Fruit fly (Drosophila melanogaster) whole organism, embryonic: ENCODE results near the gene RluA-1.

Experiments
- Aef1 ChIP-seq: fragments of 200-800 bp; sonication (Bioruptor generic); IDR thresholded peaks from 3 replicates; pipeline ENCODE4 v1.3.6; 2022; ENCODE audit warnings: missing biosample characterization, missing genetic modification characterization
- Atf3 ChIP-seq: fragments of 200-800 bp; sonication (Bioruptor generic); optimal IDR thresholded peaks from 3 replicates; lab custom pipeline; 2016; ENCODE audit warnings: missing biosample characterization, missing genetic modification characterization
- Bgb ChIP-seq: fragments of 200-800 bp; sonication (Bioruptor generic); IDR thresholded peaks from 2 replicates; pipeline ENCODE4 v1.3.6; 2022; ENCODE audit warnings: missing biosample characterization, missing genetic modification characterization; ENCODE audit not compliant: partially characterized antibody
- CG11504 ChIP-seq: fragments of 200-800 bp; sonication (Bioruptor generic); optimal IDR thresholded peaks from 3 replicates; lab custom pipeline; 2019; ENCODE audit warnings: missing biosample characterization, mild to moderate bottlenecking, missing genetic modification characterization, moderate library complexity
- CG14050 ChIP-seq: fragments of 200-800 bp; sonication (Bioruptor generic); IDR thresholded peaks from 3 replicates; pipeline ENCODE4 v1.3.6; 2022; ENCODE audit warnings: missing biosample characterization, missing genetic modification characterization
- CG1529 ChIP-seq: fragments of 200-800 bp; sonication (Bioruptor generic); optimal IDR thresholded peaks from 3 replicates; lab custom pipeline; 2018; ENCODE audit warnings: missing biosample characterization, missing genetic modification characterization
- CG16779 ChIP-seq: fragments of 200-800 bp; sonication (Bioruptor generic); IDR thresholded peaks from 2 replicates; pipeline ENCODE4 v1.3.6; 2022; ENCODE audit warnings: missing biosample characterization, missing genetic modification characterization
- CG1792 ChIP-seq: fragments of 200-800 bp; sonication (Bioruptor generic); optimal IDR thresholded peaks from 2 replicates; lab custom pipeline; 2016; ENCODE audit warnings: missing biosample characterization, missing genetic modification characterization
- CG18476 ChIP-seq: fragments of 200-800 bp; sonication (Bioruptor generic); optimal IDR thresholded peaks from 2 replicates; lab custom pipeline; 2016; ENCODE audit warnings: missing biosample characterization, mild to moderate bottlenecking, missing genetic modification characterization
- CG18599 ChIP-seq: fragments of 200-800 bp; sonication (Bioruptor generic); optimal IDR thresholded peaks from 3 replicates; lab custom pipeline; 2017; ENCODE audit warnings: missing biosample characterization, missing genetic modification characterization, mild to moderate bottlenecking, moderate library complexity, missing genetic modification reagents
- CG2875 ChIP-seq: fragments of 200-800 bp; sonication (Bioruptor generic); optimal IDR thresholded peaks from 2 replicates; lab custom pipeline; 2017; ENCODE audit warnings: missing biosample characterization, mild to moderate bottlenecking, missing genetic modification characterization, missing genetic modification reagents
- CG2889 ChIP-seq: fragments of 200-800 bp; sonication (Bioruptor generic); IDR thresholded peaks from 3 replicates; pipeline ENCODE4 v1.3.6; 2022; ENCODE audit warnings: missing biosample characterization, missing genetic modification characterization
- CG3163 ChIP-seq: fragments of 200-800 bp; sonication (Bioruptor generic); optimal IDR thresholded peaks from 3 replicates; lab custom pipeline; 2016; ENCODE audit warnings: missing biosample characterization, missing genetic modification characterization
- CG3838 ChIP-seq: fragments of 200-800 bp; sonication (Bioruptor generic); optimal IDR thresholded peaks from 3 replicates; lab custom pipeline; 2016; ENCODE audit warnings: missing biosample characterization, missing genetic modification characterization
- CG42726 ChIP-seq: fragments of 200-800 bp; sonication (Bioruptor generic); IDR thresholded peaks from 2 replicates; pipeline ENCODE4 v1.3.6; 2022; ENCODE audit warnings: missing biosample characterization, missing genetic modification characterization; ENCODE audit not compliant: partially characterized antibody
- CG8478 ChIP-seq: fragments of >200 bp; optimal IDR thresholded peaks from 2 replicates; lab custom pipeline; 2018
- CG9727 ChIP-seq: fragments of 200-800 bp; sonication (Bioruptor generic); optimal IDR thresholded peaks from 3 replicates; lab custom pipeline; 2017; ENCODE audit warnings: missing biosample characterization, mild to moderate bottlenecking, missing genetic modification characterization
- Chrac-16 ChIP-seq: fragments of 200-800 bp; sonication (Bioruptor generic); optimal IDR thresholded peaks from 3 replicates; lab custom pipeline; 2016; ENCODE audit warnings: missing biosample characterization, missing genetic modification characterization
- CrebB ChIP-seq: fragments of 200-800 bp; sonication (Bioruptor generic); optimal IDR thresholded peaks from 3 replicates; lab custom pipeline; 2018; ENCODE audit warnings: missing biosample characterization, mild to moderate bottlenecking, missing genetic modification characterization
- Dad ChIP-seq: fragments of 200-800 bp; sonication (Bioruptor generic); optimal IDR thresholded peaks from 3 replicates; lab custom pipeline; 2016; ENCODE audit warnings: missing biosample characterization, missing genetic modification characterization
- Dll ChIP-seq: fragments of 200-800 bp; sonication (Bioruptor generic); IDR thresholded peaks from 4 replicates; pipeline ENCODE4 v1.3.6; 2022; ENCODE audit warnings: missing biosample characterization, missing genetic modification characterization; ENCODE audit not compliant: partially characterized antibody
- Drgx ChIP-seq: fragments of 200-800 bp; sonication (Bioruptor generic); IDR thresholded peaks from 2 replicates; pipeline ENCODE4 v1.3.6; 2022; ENCODE audit warnings: missing biosample characterization, missing genetic modification characterization
- E2f2 ChIP-seq: fragments of 200-800 bp; sonication (Bioruptor generic); IDR thresholded peaks from 2 replicates; pipeline ENCODE4 v1.3.6; 2022; ENCODE audit warnings: missing biosample characterization, missing genetic modification characterization
- Fer2 ChIP-seq: fragments of 200-800 bp; sonication (Bioruptor generic); optimal IDR thresholded peaks from 2 replicates; lab custom pipeline; 2018; ENCODE audit warnings: missing biosample characterization, mild to moderate bottlenecking, missing genetic modification characterization, moderate library complexity
- HLH54F ChIP-seq: fragments of 200-800 bp; sonication (Bioruptor generic); optimal IDR thresholded peaks from 3 replicates; lab custom pipeline; 2016; ENCODE audit warnings: missing biosample characterization, missing genetic modification characterization
- Hand ChIP-seq: fragments of 200-800 bp; sonication (Bioruptor generic); optimal IDR thresholded peaks from 2 replicates; lab custom pipeline; 2017; ENCODE audit warnings: mild to moderate bottlenecking, missing biosample characterization, missing genetic modification reagents, missing genetic modification characterization
- Hsf ChIP-seq: fragments of 200-800 bp; sonication (Bioruptor generic); optimal IDR thresholded peaks from 3 replicates; lab custom pipeline; 2016; ENCODE audit warnings: missing biosample characterization, missing genetic modification characterization
- Lhr ChIP-seq: fragments of 200-800 bp; sonication (Bioruptor generic); optimal IDR thresholded peaks from 3 replicates; lab custom pipeline; 2017; ENCODE audit warnings: mild to moderate bottlenecking, missing biosample characterization, missing genetic modification reagents, missing genetic modification characterization
- Max ChIP-seq: fragments of 200-800 bp; sonication (Bioruptor generic); optimal IDR thresholded peaks from 2 replicates; lab custom pipeline; 2016; ENCODE audit warnings: missing biosample characterization, mild to moderate bottlenecking, missing genetic modification characterization
- NK7.1 ChIP-seq: fragments of 200-800 bp; sonication (Bioruptor generic); optimal IDR thresholded peaks from 3 replicates; lab custom pipeline; 2016; ENCODE audit warnings: missing biosample characterization, missing genetic modification characterization
- Scr ChIP-seq: fragments of 200-800 bp; sonication (Bioruptor generic); IDR thresholded peaks from 2 replicates; pipeline ENCODE4 v1.3.6; 2022; ENCODE audit warnings: missing biosample characterization, missing genetic modification characterization; ENCODE audit not compliant: partially characterized antibody
- aop ChIP-seq: fragments of 200-800 bp; sonication (Bioruptor generic); IDR thresholded peaks from 2 replicates; pipeline ENCODE4 v1.3.6; 2022; ENCODE audit warnings: missing biosample characterization, missing genetic modification characterization
- az2 ChIP-seq: fragments of 200-800 bp; sonication (Bioruptor generic); optimal IDR thresholded peaks from 3 replicates; lab custom pipeline; 2016; ENCODE audit warnings: missing biosample characterization, missing genetic modification characterization
- br ChIP-seq: fragments of >200 bp; optimal IDR thresholded peaks from 2 replicates; lab custom pipeline; 2017
- bsh ChIP-seq, 2 experiments: fragments of 200-800 bp; sonication (Bioruptor generic); optimal IDR thresholded peaks; 2 replicates each; lab custom pipeline; 2017 to 2018; ENCODE audit warnings: mild to moderate bottlenecking in 2 of 2, missing biosample characterization in 2 of 2, missing genetic modification characterization in 2 of 2, moderate library complexity in 1 of 2
- danr ChIP-seq: fragments of 200-800 bp; sonication (Bioruptor generic); IDR thresholded peaks from 2 replicates; pipeline ENCODE4 v1.3.6; 2022; ENCODE audit warnings: missing biosample characterization, missing genetic modification characterization
- eyg ChIP-seq: fragments of 200-800 bp; sonication (Bioruptor generic); optimal IDR thresholded peaks from 3 replicates; lab custom pipeline; 2016; ENCODE audit warnings: missing biosample characterization, missing genetic modification characterization
- gsb-n ChIP-seq: fragments of 200-800 bp; sonication (Bioruptor generic); optimal IDR thresholded peaks from 3 replicates; lab custom pipeline; 2018; ENCODE audit warnings: missing biosample characterization, mild to moderate bottlenecking, missing genetic modification characterization
- gt ChIP-seq: fragments of 200-800 bp; sonication (Bioruptor generic); IDR thresholded peaks from 2 replicates; pipeline ENCODE4 v1.3.6; 2022; ENCODE audit warnings: missing biosample characterization, missing genetic modification characterization
- hth ChIP-seq: fragments of >200 bp; optimal IDR thresholded peaks from 2 replicates; lab custom pipeline; 2017; ENCODE audit warnings: inconsistent platforms
- ken ChIP-seq: fragments of 200-800 bp; sonication (Bioruptor generic); IDR thresholded peaks from 3 replicates; pipeline ENCODE4 v1.3.6; 2022; ENCODE audit warnings: missing biosample characterization, missing genetic modification characterization
- knrl ChIP-seq: fragments of 200-800 bp; sonication (Bioruptor generic); IDR thresholded peaks from 3 replicates; pipeline ENCODE4 v1.3.6; 2022; ENCODE audit warnings: missing biosample characterization, missing genetic modification characterization; ENCODE audit not compliant: partially characterized antibody
- lmd ChIP-seq: fragments of 200-800 bp; sonication (Bioruptor generic); IDR thresholded peaks from 2 replicates; pipeline ENCODE4 v1.3.6; 2022; ENCODE audit warnings: missing biosample characterization, missing genetic modification characterization
- lola ChIP-seq, 3 experiments: fragments of >200 bp in 2 of 3; fragments of 200-800 bp in 1 of 3; sonication (Bioruptor generic) in 1 of 3; optimal IDR thresholded peaks; 2 replicates each; lab custom pipeline; 2017 to 2019; ENCODE audit warnings: missing biosample characterization in 3 of 3, missing genetic modification characterization in 3 of 3, mild to moderate bottlenecking in 1 of 3, moderate library complexity in 1 of 3
- maf-S ChIP-seq: fragments of 200-800 bp; sonication (Bioruptor generic); optimal IDR thresholded peaks from 2 replicates; lab custom pipeline; 2016; ENCODE audit warnings: missing biosample characterization, missing genetic modification characterization
- repo ChIP-seq: fragments of 200-800 bp; sonication (Bioruptor generic); optimal IDR thresholded peaks from 2 replicates; lab custom pipeline; 2016; ENCODE audit warnings: missing biosample characterization, missing genetic modification characterization
- sc ChIP-seq, 3 experiments: fragments of >200 bp in 2 of 3; fragments of 200-800 bp in 1 of 3; sonication (Bioruptor generic) in 1 of 3; optimal IDR thresholded peaks; 2 replicates in 2 of 3; 3 replicates in 1 of 3; lab custom pipeline; 2017; ENCODE audit warnings: mild to moderate bottlenecking in 1 of 3, missing biosample characterization in 1 of 3, missing genetic modification characterization in 1 of 3, missing genetic modification reagents in 1 of 3
- sens-2 ChIP-seq: fragments of 200-800 bp; sonication (Bioruptor generic); IDR thresholded peaks from 2 replicates; pipeline ENCODE4 v1.3.6; 2022; ENCODE audit warnings: missing biosample characterization, missing genetic modification characterization
- tin ChIP-seq: fragments of 200-800 bp; sonication (Bioruptor generic); optimal IDR thresholded peaks from 3 replicates; lab custom pipeline; 2016; ENCODE audit warnings: missing biosample characterization, missing genetic modification characterization
- unc-4 ChIP-seq: fragments of 200-800 bp; sonication (Bioruptor generic); IDR thresholded peaks from 2 replicates; pipeline ENCODE4 v1.3.6; 2022; ENCODE audit warnings: missing biosample characterization, missing genetic modification characterization; ENCODE audit not compliant: partially characterized antibody

RluA-1 gene

dm6 chr2L:10522174-10522893 is 48.2 kb upstream of the RluA-1 start (continued):
- TF ChIP-seq lmd (GFP tag; lab: Robert Waterston, UW) (peak; percentile 83), CG42726 (no peak), aop (GFP tag; lab: Robert Waterston, UW) (no peak), CG3163 (GFP tag; lab: Kevin White, UChicago) (no peak), CG3838 (GFP tag; lab: Kevin White, UChicago) (no peak), CrebB (tag; lab: Kevin White, UChicago) (no peak), Bgb (no peak), NK7.1 (GFP tag; lab: Kevin White, UChicago) (no peak), CG1792 (GFP tag; lab: Kevin White, UChicago) (no peak), Dad (GFP tag; lab: Kevin White, UChicago) (no peak), ken (GFP tag; lab: Robert Waterston, UW) (no peak), lola (GFP tag; optimal IDR thresholded peaks at IDR 0.05; lab: Kevin White, UChicago) (no peak), CG16779 (GFP tag; lab: Robert Waterston, UW) (no peak), Lhr (GFP tag; lab: Kevin White, UChicago) (no peak), gsb-n (tag; lab: Kevin White, UChicago) (peak; percentile 13), gt (GFP tag; lab: Robert Waterston, UW) (no peak), CG2875 (peak; percentile 9), danr (peak; percentile 51), CG2889 (0 out of 3 replicates have a peak, but pooled peaks have one; percentile 41), CG9727 (GFP tag; lab: Kevin White, UChicago) (peak; percentile 77), E2f2 (GFP tag; lab: Robert Waterston, UW) (peak; percentile 42; the same call in 1 of the 2 replicates), CG14050 (GFP tag; lab: Robert Waterston, UW) (peak; percentile 42; the same call in 2 of the 3 replicates), Max (no peak), CG11504 (tag; lab: Kevin White, UChicago) (peak; percentile 83), hth (no peak), knrl (GFP tag; lab: Robert Waterston, UW) (no peak), unc-4 (GFP tag; lab: Robert Waterston, UW) (no peak), CG18476 (GFP tag; lab: Kevin White, UChicago) (no peak), Scr (no peak), CG1529 (peak; percentile 13), br (lab: Kevin White, UChicago) (no peak), tin (GFP tag; lab: Kevin White, UChicago) (peak; percentile 22), CG8478 (lab: Kevin White, UChicago) (no peak), bsh (GFP tag; optimal IDR thresholded peaks at IDR 0.05; lab: Kevin White, UChicago) (peak in 1 of 2 experiments; percentile 35), repo (no peak), Aef1 (GFP tag; lab: Robert Waterston, UW) (peak; percentile 35; the same call in 1 of the 3 replicates), Hsf (no peak), az2 (GFP tag; lab: Kevin White, UChicago) (peak; percentile 48), Fer2 (no peak), Chrac-16 (GFP tag; lab: Kevin White, UChicago) (peak; percentile 42), sens-2 (GFP tag; lab: Robert Waterston, UW) (no peak), Hand (GFP tag; lab: Kevin White, UChicago) (peak; percentile 44), Drgx (GFP tag; lab: Robert Waterston, UW) (peak; percentile 38; the same call in 1 of the 2 replicates), Dll (GFP tag; lab: Robert Waterston, UW) (no peak), CG18599 (peak; percentile 74), sc (optimal IDR thresholded peaks at IDR 0.05; lab: Kevin White, UChicago) (no peak), sc (GFP tag; optimal IDR thresholded peaks at IDR 0.05; lab: Kevin White, UChicago) (peak; percentile 25), HLH54F (GFP tag; lab: Kevin White, UChicago) (no peak), Atf3 (GFP tag; lab: Kevin White, UChicago) (no peak), eyg (no peak), maf-S (GFP tag; lab: Kevin White, UChicago) (no peak)
